Fruit fly (Drosophila melanogaster) whole organism, embryonic: ENCODE measurements around the gene CG33158.

Experiments used
- Bgb ChIP-seq: fragments of 200-800 bp; sonication (Bioruptor generic); IDR thresholded peaks from 2 replicates; pipeline ENCODE4 v1.3.6; 2022; ENCODE audit warnings: missing biosample characterization, missing genetic modification characterization; ENCODE audit not compliant: partially characterized antibody
- CG12391 ChIP-seq: fragments of 200-800 bp; sonication (Bioruptor generic); optimal IDR thresholded peaks from 3 replicates; lab custom pipeline; 2018; ENCODE audit warnings: missing biosample characterization, mild to moderate bottlenecking, missing genetic modification characterization, moderate library complexity
- CG13123 ChIP-seq: fragments of 200-800 bp; sonication (Bioruptor generic); optimal IDR thresholded peaks from 2 replicates; lab custom pipeline; 2016; ENCODE audit warnings: missing biosample characterization, missing genetic modification characterization
- CG14965 ChIP-seq: fragments of 200-800 bp; sonication (Bioruptor generic); optimal IDR thresholded peaks from 2 replicates; lab custom pipeline; 2016; ENCODE audit warnings: missing biosample characterization, missing genetic modification characterization, borderline replicate concordance
- CG16779 ChIP-seq: fragments of 200-800 bp; sonication (Bioruptor generic); IDR thresholded peaks from 2 replicates; pipeline ENCODE4 v1.3.6; 2022; ENCODE audit warnings: missing biosample characterization, missing genetic modification characterization
- CG32767 ChIP-seq: fragments of 200-800 bp; sonication (Bioruptor generic); IDR thresholded peaks from 2 replicates; pipeline ENCODE4 v1.3.6; 2022; ENCODE audit warnings: missing biosample characterization, missing genetic modification characterization
- CG34422 ChIP-seq: fragments of 200-800 bp; sonication (Bioruptor generic); IDR thresholded peaks from 3 replicates; pipeline ENCODE4 v1.3.6; 2022; ENCODE audit warnings: missing biosample characterization, missing genetic modification characterization
- CG43689 ChIP-seq: fragments of 200-800 bp; sonication (Bioruptor generic); IDR thresholded peaks from 2 replicates; pipeline ENCODE4 v1.3.6; 2022; ENCODE audit warnings: missing biosample characterization, missing genetic modification characterization
- CG4617 ChIP-seq: fragments of 200-800 bp; sonication (Bioruptor generic); optimal IDR thresholded peaks from 3 replicates; lab custom pipeline; 2016; ENCODE audit warnings: missing biosample characterization, missing genetic modification characterization, borderline replicate concordance
- CG6175 ChIP-seq: fragments of 200-800 bp; sonication (Bioruptor generic); IDR thresholded peaks from 3 replicates; pipeline ENCODE4 v1.3.6; 2022; ENCODE audit warnings: missing biosample characterization, missing genetic modification characterization
- CG8281 ChIP-seq: fragments of 200-800 bp; sonication (Bioruptor generic); optimal IDR thresholded peaks from 2 replicates; lab custom pipeline; 2018; ENCODE audit warnings: missing biosample characterization, mild to moderate bottlenecking, missing genetic modification characterization, moderate library complexity
- Dip2 ChIP-seq: fragments of 200-800 bp; sonication (Bioruptor generic); IDR thresholded peaks from 2 replicates; pipeline ENCODE4 v1.3.6; 2022; ENCODE audit warnings: missing biosample characterization, missing genetic modification characterization
- Drgx ChIP-seq: fragments of 200-800 bp; sonication (Bioruptor generic); IDR thresholded peaks from 2 replicates; pipeline ENCODE4 v1.3.6; 2022; ENCODE audit warnings: missing biosample characterization, missing genetic modification characterization
- Eip74EF ChIP-seq, 2 experiments: fragments of 200-800 bp in 1 of 2; fragments of >200 bp in 1 of 2; sonication (Bioruptor generic) in 1 of 2; optimal IDR thresholded peaks; 2 replicates each; lab custom pipeline; 2017 to 2019; ENCODE audit warnings: missing biosample characterization in 2 of 2, missing genetic modification characterization in 2 of 2, mild to moderate bottlenecking in 1 of 2, moderate library complexity in 1 of 2
- Elba2 ChIP-seq: fragments of 200-800 bp; sonication (Bioruptor generic); optimal IDR thresholded peaks from 3 replicates; lab custom pipeline; 2016; ENCODE audit warnings: missing biosample characterization, missing genetic modification characterization
- Ets65A ChIP-seq: fragments of 200-800 bp; sonication (Bioruptor generic); peaks from one replicate; lab custom pipeline; 2016; ENCODE audit warnings: missing biosample characterization, missing genetic modification characterization
- GATAe ChIP-seq: fragments of 200-800 bp; sonication (Bioruptor generic); conservative IDR thresholded peaks from 2 replicates; pipeline ENCODE4 v1.3.6; 2022; ENCODE audit warnings: missing biosample characterization, missing genetic modification characterization
- Gsc ChIP-seq: fragments of 200-800 bp; sonication (Bioruptor generic); IDR thresholded peaks from 2 replicates; pipeline ENCODE4 v1.3.6; 2022; ENCODE audit warnings: missing biosample characterization, missing genetic modification characterization
- HLH4C ChIP-seq: fragments of 200-800 bp; sonication (Bioruptor generic); IDR thresholded peaks from 3 replicates; pipeline ENCODE4 v1.3.6; 2022; ENCODE audit warnings: missing biosample characterization, missing genetic modification characterization; ENCODE audit not compliant: partially characterized antibody
- Hr51 ChIP-seq, 2 experiments: fragments of 200-800 bp; sonication (Bioruptor generic); optimal IDR thresholded peaks; 2 replicates in 1 of 2; 3 replicates in 1 of 2; lab custom pipeline; 2016 to 2018; ENCODE audit warnings: missing biosample characterization in 2 of 2, missing genetic modification characterization in 2 of 2, mild to moderate bottlenecking in 1 of 2, moderate library complexity in 1 of 2
- Kr ChIP-seq: fragments of 200-800 bp; sonication (Bioruptor generic); optimal IDR thresholded peaks from 2 replicates; lab custom pipeline; 2017; ENCODE audit warnings: missing biosample characterization, mild to moderate bottlenecking, missing genetic modification characterization
- Lim3 ChIP-seq: fragments of 200-800 bp; sonication (Bioruptor generic); IDR thresholded peaks from 2 replicates; pipeline ENCODE4 v1.3.6; 2022; ENCODE audit warnings: missing biosample characterization, missing genetic modification characterization
- Lpt ChIP-seq: fragments of >200 bp; optimal IDR thresholded peaks from 2 replicates; lab custom pipeline; 2018; ENCODE audit warnings: missing biosample characterization, missing genetic modification characterization
- Mrtf ChIP-seq: fragments of 200-800 bp; sonication (Bioruptor generic); IDR thresholded peaks from 3 replicates; pipeline ENCODE4 v1.3.6; 2022; ENCODE audit warnings: missing biosample characterization, missing genetic modification characterization
- NFAT ChIP-seq: fragments of 200-800 bp; sonication (Bioruptor generic); IDR thresholded peaks from 2 replicates; pipeline ENCODE4 v1.3.6; 2022; ENCODE audit warnings: missing biosample characterization, missing genetic modification characterization
- Opbp ChIP-seq: fragments of 200-800 bp; sonication (Bioruptor generic); IDR thresholded peaks from 3 replicates; pipeline ENCODE4 v1.3.6; 2022; ENCODE audit warnings: missing biosample characterization, missing genetic modification characterization; ENCODE audit not compliant: partially characterized antibody
- Sry-δ ChIP-seq: fragments of 200-800 bp; sonication (Bioruptor generic); optimal IDR thresholded peaks from 2 replicates; lab custom pipeline; 2016; ENCODE audit warnings: missing biosample characterization, missing genetic modification characterization
- TFAM ChIP-seq: fragments of 200-800 bp; sonication (Bioruptor generic); optimal IDR thresholded peaks from 2 replicates; lab custom pipeline; 2017; ENCODE audit warnings: missing biosample characterization, missing genetic modification characterization, inconsistent platforms
- Trl ChIP-seq, 3 experiments: fragments of >200 bp in 2 of 3; fragments of 200-800 bp in 1 of 3; sonication (Bioruptor generic) in 1 of 3; optimal IDR thresholded peaks; 2 replicates in 1 of 3; 3 replicates in 2 of 3; lab custom pipeline; 2016 to 2017; ENCODE audit warnings: missing biosample characterization in 1 of 3, missing genetic modification characterization in 1 of 3
- bowl ChIP-seq: fragments of 200-800 bp; sonication (Bioruptor generic); IDR thresholded peaks from 2 replicates; pipeline ENCODE4 v1.3.6; 2022; ENCODE audit warnings: missing biosample characterization, missing genetic modification characterization
- btn ChIP-seq: fragments of 200-800 bp; sonication (Bioruptor generic); optimal IDR thresholded peaks from 2 replicates; lab custom pipeline; 2016; ENCODE audit warnings: missing biosample characterization, missing genetic modification characterization
- chm ChIP-seq: fragments of 200-800 bp; sonication (Bioruptor generic); IDR thresholded peaks from 2 replicates; pipeline ENCODE4 v1.3.6; 2022; ENCODE audit warnings: missing biosample characterization, missing genetic modification characterization
- ci ChIP-seq: fragments of 200-800 bp; sonication (Bioruptor generic); IDR thresholded peaks from 3 replicates; pipeline ENCODE4 v1.3.6; 2022; ENCODE audit warnings: missing biosample characterization, missing genetic modification characterization
- crol ChIP-seq: fragments of 200-800 bp; sonication (Bioruptor generic); IDR thresholded peaks from 2 replicates; pipeline ENCODE4 v1.3.6; 2022; ENCODE audit warnings: missing biosample characterization, missing genetic modification characterization
- gcm2 ChIP-seq: fragments of 200-800 bp; sonication (Bioruptor generic); optimal IDR thresholded peaks from 2 replicates; lab custom pipeline; 2016; ENCODE audit warnings: missing biosample characterization, missing genetic modification characterization
- gem ChIP-seq: fragments of 200-800 bp; sonication (Bioruptor generic); optimal IDR thresholded peaks from 2 replicates; lab custom pipeline; 2019; ENCODE audit warnings: missing biosample characterization, mild to moderate bottlenecking, missing genetic modification characterization, moderate library complexity
- ham ChIP-seq: fragments of 200-800 bp; sonication (Bioruptor generic); IDR thresholded peaks from 2 replicates; pipeline ENCODE4 v1.3.6; 2022; ENCODE audit warnings: missing biosample characterization, missing genetic modification characterization
- ind ChIP-seq: fragments of 200-800 bp; sonication (Bioruptor generic); optimal IDR thresholded peaks from 3 replicates; lab custom pipeline; 2016; ENCODE audit warnings: missing biosample characterization, missing genetic modification characterization
- kni ChIP-seq: fragments of 200-800 bp; sonication (Bioruptor generic); optimal IDR thresholded peaks from 3 replicates; lab custom pipeline; 2017; ENCODE audit warnings: mild to moderate bottlenecking, missing biosample characterization, missing genetic modification reagents, missing genetic modification characterization
- lbe ChIP-seq: fragments of 200-800 bp; sonication (Bioruptor generic); optimal IDR thresholded peaks from 2 replicates; lab custom pipeline; 2016; ENCODE audit warnings: missing biosample characterization, mild to moderate bottlenecking, missing genetic modification characterization
- lilli ChIP-seq: fragments of 200-800 bp; sonication (Bioruptor generic); optimal IDR thresholded peaks from 3 replicates; lab custom pipeline; 2016; ENCODE audit warnings: missing biosample characterization, missing genetic modification characterization
- nau ChIP-seq: fragments of 200-800 bp; sonication (Bioruptor generic); optimal IDR thresholded peaks from 3 replicates; lab custom pipeline; 2017; ENCODE audit warnings: missing biosample characterization, mild to moderate bottlenecking, missing genetic modification characterization, missing genetic modification reagents
- pnt ChIP-seq: fragments of 200-800 bp; sonication (Bioruptor generic); optimal IDR thresholded peaks from 3 replicates; lab custom pipeline; 2016; ENCODE audit warnings: missing biosample characterization, missing genetic modification characterization
- sens ChIP-seq: fragments of 200-800 bp; sonication (Bioruptor generic); peaks from one replicate; lab custom pipeline; 2016; ENCODE audit warnings: missing biosample characterization, missing genetic modification characterization
- sima ChIP-seq: fragments of 200-800 bp; sonication (Bioruptor generic); optimal IDR thresholded peaks from 2 replicates; lab custom pipeline; 2016; ENCODE audit warnings: missing biosample characterization, missing genetic modification characterization
- sqz ChIP-seq: fragments of 200-800 bp; sonication (Bioruptor generic); optimal IDR thresholded peaks from 3 replicates; lab custom pipeline; 2018; ENCODE audit warnings: missing biosample characterization, mild to moderate bottlenecking, missing genetic modification characterization
- tup ChIP-seq: fragments of 200-800 bp; sonication (Bioruptor generic); optimal IDR thresholded peaks from 2 replicates; lab custom pipeline; 2016; ENCODE audit warnings: missing biosample characterization, mild to moderate bottlenecking, missing genetic modification characterization, moderate library complexity
- usp ChIP-seq: fragments of >200 bp; optimal IDR thresholded peaks from 2 replicates; lab custom pipeline; 2017; ENCODE audit warnings: missing biosample characterization, missing genetic modification characterization
- zen ChIP-seq: fragments of 200-800 bp; sonication (Bioruptor generic); optimal IDR thresholded peaks from 3 replicates; lab custom pipeline; 2018; ENCODE audit warnings: missing biosample characterization, mild to moderate bottlenecking, missing genetic modification characterization, moderate library complexity

Gene CG33158

dm6 chr3L:16410234-16411119 lies 8.9 kb upstream of the CG33158 start (continued):
- TF ChIP-seq lbe (peak; percentile 71), crol (GFP tag; lab: Robert Waterston, UW) (peak; percentile 93), Opbp (GFP tag; lab: Robert Waterston, UW) (0 out of 3 replicates have a peak, but pooled peaks have one; percentile 34), Eip74EF (GFP tag; optimal IDR thresholded peaks at IDR 0.05; lab: Kevin White, UChicago) (no peak), kni (GFP tag; lab: Kevin White, UChicago) (peak; percentile 53), NFAT (GFP tag; lab: Robert Waterston, UW) (0 out of 2 replicates have a peak, but pooled peaks have one; percentile 36), Elba2 (no peak), CG6175 (no peak), CG14965 (no peak), ci (GFP tag; lab: Robert Waterston, UW) (0 out of 3 replicates have a peak, but pooled peaks have one; percentile 5), CG16779 (0 out of 2 replicates have a peak, but pooled peaks have one; percentile 69), CG8281 (tag; lab: Kevin White, UChicago) (no peak), sens (GFP tag; lab: Kevin White, UChicago) (peak; percentile 80), CG32767 (GFP tag; lab: Robert Waterston, UW) (peak; percentile 93), CG13123 (no peak), lilli (no peak), Mrtf (GFP tag; lab: Robert Waterston, UW) (no peak), gcm2 (GFP tag; lab: Kevin White, UChicago) (no peak), tup (GFP tag; lab: Kevin White, UChicago) (no peak), bowl (GFP tag; lab: Robert Waterston, UW) (no peak), CG12391 (no peak), usp (GFP tag; lab: Kevin White, UChicago) (no peak), Lim3 (GFP tag; lab: Robert Waterston, UW) (no peak), nau (GFP tag; lab: Kevin White, UChicago) (no peak), Ets65A (GFP tag; lab: Kevin White, UChicago) (no peak), HLH4C (GFP tag; lab: Robert Waterston, UW) (no peak), btn (no peak), chm (GFP tag; lab: Robert Waterston, UW) (peak; percentile 10; the same call in 1 of the 2 replicates), Bgb (GFP tag; lab: Robert Waterston, UW) (peak; percentile 21; the same call in 1 of the 2 replicates), ham (no peak), zen (peak; percentile 78), Trl (optimal IDR thresholded peaks at IDR 0.05; lab: Kevin White, UChicago) (peak; percentile 73 to 89), Trl (GFP tag; optimal IDR thresholded peaks at IDR 0.05; lab: Kevin White, UChicago) (no peak), gem (no peak), pnt (GFP tag; lab: Kevin White, UChicago) (no peak), Kr (GFP tag; lab: Kevin White, UChicago) (peak; percentile 89), Dip2 (GFP tag; lab: Robert Waterston, UW) (no peak), Gsc (GFP tag; lab: Robert Waterston, UW) (no peak), Sry-δ (GFP tag; lab: Kevin White, UChicago) (no peak), CG43689 (GFP tag; lab: Robert Waterston, UW) (no peak), Lpt (GFP tag; lab: Kevin White, UChicago) (no peak), CG4617 (GFP tag; lab: Kevin White, UChicago) (no peak), sima (no peak), TFAM (GFP tag; lab: Kevin White, UChicago) (no peak), Hr51 (GFP tag; optimal IDR thresholded peaks at IDR 0.05; lab: Kevin White, UChicago) (no peak), CG34422 (GFP tag; lab: Robert Waterston, UW) (peak; percentile 29; the same call in 1 of the 3 replicates), GATAe (GFP tag; lab: Robert Waterston, UW) (no peak), Drgx (GFP tag; lab: Robert Waterston, UW) (peak; percentile 82), sqz (GFP tag; lab: Kevin White, UChicago) (peak; percentile 31), ind (GFP tag; lab: Kevin White, UChicago) (no peak)
